Worm (Caenorhabditis elegans) whole organism, L2 larva: ENCODE results near the gene srg-67.
A peak's percentile ranks its signal among the peaks of the same experiment; 100 is the strongest.

Source experiments
- C34F6.9 ChIP-seq: fragments of 150-350 bp; optimal IDR thresholded peaks from 2 replicates; lab custom pipeline; 2014; ENCODE audit warnings: missing biosample characterization, missing genetic modification characterization
- F13H6.1 ChIP-seq: sonication (generic microtip); optimal IDR thresholded peaks from 2 replicates; lab custom pipeline; 2016; ENCODE audit warnings: missing genetic modification characterization, missing compliant biosample characterization
- Y55F3AM.14 ChIP-seq: fragments of 200-800 bp; sonication (Bioruptor generic); optimal IDR thresholded peaks from 2 replicates; lab custom pipeline; 2018; ENCODE audit warnings: mild to moderate bottlenecking, missing genetic modification characterization, missing compliant biosample characterization
- ZK546.5 ChIP-seq: sonication (generic microtip); optimal IDR thresholded peaks from 2 replicates; lab custom pipeline; 2017; ENCODE audit warnings: missing biosample characterization, missing genetic modification characterization
- alr-1 ChIP-seq: fragments of 150-350 bp; optimal IDR thresholded peaks from 2 replicates; lab custom pipeline; 2014; ENCODE audit warnings: missing biosample characterization, missing genetic modification characterization
- aly-2 ChIP-seq: fragments of 150-350 bp; optimal IDR thresholded peaks from 2 replicates; lab custom pipeline; 2014; ENCODE audit warnings: missing biosample characterization, missing genetic modification characterization
- ama-1 ChIP-seq: fragments of 150-350 bp; optimal IDR thresholded peaks from 2 replicates; lab custom pipeline; 2018; ENCODE audit warnings: inconsistent platforms
- blmp-1 ChIP-seq: sonication (generic microtip); optimal IDR thresholded peaks from 2 replicates; lab custom pipeline; 2017; ENCODE audit warnings: missing genetic modification characterization, mild to moderate bottlenecking, missing compliant biosample characterization, antibody characterized with exemption, moderate library complexity; ENCODE audit not compliant: insufficient read depth
- ceh-16 ChIP-seq: fragments of 150-350 bp; optimal IDR thresholded peaks from 2 replicates; lab custom pipeline; 2014; ENCODE audit warnings: missing biosample characterization, missing genetic modification characterization
- ceh-82 ChIP-seq: fragments of 150-350 bp; optimal IDR thresholded peaks from 2 replicates; lab custom pipeline; 2014; ENCODE audit warnings: missing biosample characterization, missing genetic modification characterization
- crh-2 ChIP-seq: sonication (generic microtip); optimal IDR thresholded peaks from 2 replicates; lab custom pipeline; 2017; ENCODE audit warnings: missing biosample characterization, missing genetic modification characterization
- dmd-4 ChIP-seq: sonication (generic microtip); optimal IDR thresholded peaks from 2 replicates; lab custom pipeline; 2017; ENCODE audit warnings: missing biosample characterization, missing genetic modification characterization
- egl-27 ChIP-seq: sonication (generic microtip); optimal IDR thresholded peaks from 3 replicates; lab custom pipeline; 2017; ENCODE audit warnings: missing biosample characterization, missing genetic modification reagents, missing genetic modification characterization
- elt-1 ChIP-seq: fragments of 150-350 bp; optimal IDR thresholded peaks from 2 replicates; lab custom pipeline; 2014; ENCODE audit warnings: missing biosample characterization, missing genetic modification characterization
- fos-1 ChIP-seq: fragments of 150-350 bp; optimal IDR thresholded peaks from 2 replicates; lab custom pipeline; 2014; ENCODE audit warnings: missing biosample characterization, missing genetic modification characterization
- gmeb-1 ChIP-seq: fragments of 150-350 bp; optimal IDR thresholded peaks from 2 replicates; lab custom pipeline; 2014; ENCODE audit warnings: missing biosample characterization, missing genetic modification characterization
- lin-11 ChIP-seq: fragments of 150-350 bp; sonication (generic microtip); optimal IDR thresholded peaks from 2 replicates; lab custom pipeline; 2014; ENCODE audit warnings: missing biosample characterization, missing genetic modification characterization, inconsistent platforms, mixed read lengths
- lin-13 ChIP-seq: fragments of 150-350 bp; optimal IDR thresholded peaks from 2 replicates; lab custom pipeline; 2014; ENCODE audit warnings: missing biosample characterization, missing genetic modification reagents, missing genetic modification characterization
- lin-39 ChIP-seq: fragments of 150-350 bp; optimal IDR thresholded peaks from 2 replicates; lab custom pipeline; 2014; ENCODE audit warnings: missing biosample characterization, missing genetic modification reagents, missing genetic modification characterization
- lsy-2 ChIP-seq, 2 experiments: fragments of 150-350 bp in 1 of 2; sonication (generic microtip) in 1 of 2; optimal IDR thresholded peaks; 2 replicates each; lab custom pipeline; 2014 to 2017; ENCODE audit warnings: missing biosample characterization in 2 of 2, missing genetic modification characterization in 2 of 2
- mbf-1 ChIP-seq: sonication (generic microtip); optimal IDR thresholded peaks from 2 replicates; lab custom pipeline; 2017; ENCODE audit warnings: missing biosample characterization, missing genetic modification characterization
- mdl-1 ChIP-seq, 2 experiments: fragments of 150-350 bp in 1 of 2; sonication (generic microtip) in 1 of 2; optimal IDR thresholded peaks; 2 replicates each; lab custom pipeline; 2017; ENCODE audit warnings: missing biosample characterization in 2 of 2, missing genetic modification characterization in 2 of 2
- nhr-10 ChIP-seq: sonication (generic microtip); optimal IDR thresholded peaks from 2 replicates; lab custom pipeline; 2017; ENCODE audit warnings: missing biosample characterization, missing genetic modification characterization
- nhr-11 ChIP-seq: fragments of 150-350 bp; optimal IDR thresholded peaks from 2 replicates; lab custom pipeline; 2014; ENCODE audit warnings: missing biosample characterization, missing genetic modification characterization
- nhr-12 ChIP-seq: fragments of 150-350 bp; optimal IDR thresholded peaks from 2 replicates; lab custom pipeline; 2014; ENCODE audit warnings: missing biosample characterization, missing genetic modification characterization
- nhr-129 ChIP-seq: fragments of 150-350 bp; optimal IDR thresholded peaks from 2 replicates; lab custom pipeline; 2014; ENCODE audit warnings: missing biosample characterization, missing genetic modification characterization
- nhr-21 ChIP-seq: fragments of 150-350 bp; optimal IDR thresholded peaks from 2 replicates; lab custom pipeline; 2014; ENCODE audit warnings: missing biosample characterization, missing genetic modification characterization
- nhr-25 ChIP-seq: fragments of 150-350 bp; sonication (generic microtip); optimal IDR thresholded peaks from 3 replicates; lab custom pipeline; 2014; ENCODE audit warnings: missing biosample characterization, missing genetic modification characterization
- nhr-6 ChIP-seq: fragments of 150-350 bp; optimal IDR thresholded peaks from 2 replicates; lab custom pipeline; 2014; ENCODE audit warnings: missing biosample characterization, missing genetic modification characterization
- nhr-77 ChIP-seq: fragments of 150-350 bp; optimal IDR thresholded peaks from 2 replicates; lab custom pipeline; 2014; ENCODE audit warnings: missing biosample characterization, missing genetic modification characterization
- peb-1 ChIP-seq: fragments of 150-350 bp; optimal IDR thresholded peaks from 2 replicates; lab custom pipeline; 2014; ENCODE audit warnings: missing biosample characterization, missing genetic modification characterization
- sem-4 ChIP-seq: fragments of 150-350 bp; optimal IDR thresholded peaks from 2 replicates; lab custom pipeline; 2014; ENCODE audit warnings: missing biosample characterization, missing genetic modification reagents, missing genetic modification characterization
- skn-1 ChIP-seq: sonication (generic microtip); optimal IDR thresholded peaks from 2 replicates; lab custom pipeline; 2017; ENCODE audit warnings: missing biosample characterization, missing genetic modification characterization
- sma-9 ChIP-seq, 2 experiments: fragments of 150-350 bp in 1 of 2; sonication (generic microtip) in 1 of 2; optimal IDR thresholded peaks; 2 replicates each; lab custom pipeline; 2014 to 2016; ENCODE audit warnings: missing genetic modification characterization in 2 of 2, mild to moderate bottlenecking in 1 of 2, missing biosample characterization in 1 of 2, missing compliant biosample characterization in 1 of 2, missing genetic modification reagents in 1 of 2, moderate library complexity in 1 of 2
- snpc-4 ChIP-seq: fragments of 150-350 bp; optimal IDR thresholded peaks from 2 replicates; lab custom pipeline; 2014; ENCODE audit warnings: missing biosample characterization, missing genetic modification characterization
- unc-55 ChIP-seq: fragments of 150-350 bp; sonication (generic microtip); optimal IDR thresholded peaks from 3 replicates; lab custom pipeline; 2014; ENCODE audit warnings: missing biosample characterization, missing genetic modification reagents, missing genetic modification characterization
- zag-1 ChIP-seq: fragments of 150-350 bp; optimal IDR thresholded peaks from 2 replicates; lab custom pipeline; 2014; ENCODE audit warnings: missing biosample characterization, missing genetic modification characterization
- ztf-1 ChIP-seq: fragments of 200-800 bp; sonication (Bioruptor generic); conservative IDR thresholded peaks from 2 replicates; pipeline ENCODE4 v1.3.6; 2022; ENCODE audit warnings: missing genetic modification characterization, missing compliant biosample characterization
- ztf-11 ChIP-seq: sonication (generic microtip); optimal IDR thresholded peaks from 2 replicates; lab custom pipeline; 2017; ENCODE audit warnings: missing biosample characterization, missing genetic modification characterization
- ztf-4 ChIP-seq: fragments of 150-350 bp; optimal IDR thresholded peaks from 2 replicates; lab custom pipeline; 2014; ENCODE audit warnings: missing biosample characterization, missing genetic modification characterization

srg-67 gene

ce11 chrV:5462894-5463293 is at the start of gene srg-67:
TSS of gene srg-67 (minus strand) at chrV:5462994.
- TF ChIP-seq lsy-2 (tag; optimal IDR thresholded peaks at IDR 0.05; lab: Kevin White, UChicago): no peak
- TF ChIP-seq C34F6.9 (tag; lab: Kevin White, UChicago): no peak
- TF ChIP-seq aly-2 (tag; lab: Kevin White, UChicago): no peak
- no peak for TF ChIP-seq nhr-11 (tag; lab: Kevin White, UChicago)
- TF ChIP-seq ZK546.5 (tag; lab: Kevin White, UChicago): no peak
- TF ChIP-seq fos-1: no peak
- TF ChIP-seq peb-1 (tag; lab: Kevin White, UChicago): no peak
- TF ChIP-seq ztf-4: no peak
- TF ChIP-seq zag-1 (tag; lab: Kevin White, UChicago): no peak
- TF ChIP-seq ceh-82: no peak

- TF ChIP-seq crh-2: peak; percentile 3
- no peak for TF ChIP-seq ZK546.5 (tag; lab: Kevin White, UChicago)
- peak; percentile 67 for TF ChIP-seq fos-1
- TF ChIP-seq ceh-16 (tag; lab: Kevin White, UChicago): no peak
- TF ChIP-seq gmeb-1: no peak
- peak; percentile 67 for TF ChIP-seq sma-9 (GFP tag; optimal IDR thresholded peaks at IDR 0.05; lab: Kevin White, UChicago)
- TF ChIP-seq sma-9 (tag; optimal IDR thresholded peaks at IDR 0.05; lab: Kevin White, UChicago): no peak
These were observed 49.8 kb upstream of the srg-67 start for ce11 chrV:5512559-5512958.

- TF ChIP-seq nhr-12 (tag; lab: Kevin White, UChicago) (no peak), crh-2 (peak; percentile 8), fos-1 (peak; percentile 10)
- TF ChIP-seq, all 48 proteins: peak for 2
These were observed 48.9 kb upstream of the srg-67 start for ce11 chrV:5511720-5512119.

ce11 chrV:5509966-5510365 is 47.2 kb upstream of the srg-67 start:
- TF ChIP-seq nhr-129 (no peak), blmp-1 (tag; lab: Kevin White, UChicago) (no peak), fos-1 (peak; percentile 16)

ce11 chrV:5509134-5509533 is 46.3 kb upstream of the srg-67 start:
- TF ChIP-seq sma-9 (GFP tag; optimal IDR thresholded peaks at IDR 0.05; lab: Kevin White, UChicago): no peak
- no peak for TF ChIP-seq sma-9 (tag; optimal IDR thresholded peaks at IDR 0.05; lab: Kevin White, UChicago)
- no peak for TF ChIP-seq gmeb-1
- TF ChIP-seq nhr-6 (tag; lab: Kevin White, UChicago): no peak
- no peak for TF ChIP-seq nhr-77 (tag; lab: Kevin White, UChicago)
- no peak for TF ChIP-seq nhr-21 (tag; lab: Kevin White, UChicago)
- TF ChIP-seq peb-1 (tag; lab: Kevin White, UChicago): no peak
- TF ChIP-seq elt-1 (tag; lab: Kevin White, UChicago): no peak
- TF ChIP-seq ceh-82: no peak
- TF ChIP-seq zag-1 (tag; lab: Kevin White, UChicago): no peak

- TF ChIP-seq nhr-25 (tag; lab: Kevin White, UChicago) (peak; percentile 85), zag-1 (tag; lab: Kevin White, UChicago) (peak; percentile 43), nhr-77 (tag; lab: Kevin White, UChicago) (no peak), egl-27 (tag; lab: Kevin White, UChicago) (peak; percentile 73), nhr-10 (tag; lab: Kevin White, UChicago) (peak; percentile 42), sem-4 (tag; lab: Kevin White, UChicago) (peak; percentile 84), ceh-16 (tag; lab: Kevin White, UChicago) (peak; percentile 61), C34F6.9 (tag; lab: Kevin White, UChicago) (peak; percentile 96), lsy-2 (tag; optimal IDR thresholded peaks at IDR 0.05; lab: Kevin White, UChicago) (peak; percentile 89 to 93), mbf-1 (tag; lab: Kevin White, UChicago) (no peak), mdl-1 (tag; optimal IDR thresholded peaks at IDR 0.05; lab: Kevin White, UChicago) (peak in 1 of 2 experiments; percentile 68), ztf-4 (peak; percentile 66), lin-11 (tag; lab: Kevin White, UChicago) (peak; percentile 97), blmp-1 (tag; lab: Kevin White, UChicago) (peak; percentile 26), nhr-11 (tag; lab: Kevin White, UChicago) (no peak), Y55F3AM.14 (GFP tag; lab: Kevin White, UChicago) (peak; percentile 99), snpc-4 (tag; lab: Kevin White, UChicago) (peak; percentile 74), ztf-11 (no peak), skn-1 (tag; lab: Kevin White, UChicago) (no peak), alr-1 (tag; lab: Kevin White, UChicago) (no peak), nhr-12 (tag; lab: Kevin White, UChicago) (peak; percentile 37), ama-1 (lab: Kevin White, UChicago) (peak; percentile 7), lin-13 (GFP tag; lab: Kevin White, UChicago) (peak; percentile 83), dmd-4 (tag; lab: Kevin White, UChicago) (no peak), lin-39 (no peak), ztf-1 (GFP tag; lab: Robert Waterston, UW) (no peak), F13H6.1 (tag; lab: Kevin White, UChicago) (peak; percentile 88), nhr-6 (tag; lab: Kevin White, UChicago) (peak; percentile 56), crh-2 (peak; percentile 93), aly-2 (tag; lab: Kevin White, UChicago) (no peak), peb-1 (tag; lab: Kevin White, UChicago) (no peak), unc-55 (peak; percentile 95)
These were observed 42.1 kb upstream of the srg-67 start, which contains the start of the genes dnj-19 and nhr-47 for ce11 chrV:5504807-5505442. TSS of gene dnj-19 (minus strand) at chrV:5504857. TSS of gene nhr-47 (plus strand) at chrV:5505253.
